Worm (Caenorhabditis elegans): ENCODE measurements around the gene ttr-13.

DNA sequence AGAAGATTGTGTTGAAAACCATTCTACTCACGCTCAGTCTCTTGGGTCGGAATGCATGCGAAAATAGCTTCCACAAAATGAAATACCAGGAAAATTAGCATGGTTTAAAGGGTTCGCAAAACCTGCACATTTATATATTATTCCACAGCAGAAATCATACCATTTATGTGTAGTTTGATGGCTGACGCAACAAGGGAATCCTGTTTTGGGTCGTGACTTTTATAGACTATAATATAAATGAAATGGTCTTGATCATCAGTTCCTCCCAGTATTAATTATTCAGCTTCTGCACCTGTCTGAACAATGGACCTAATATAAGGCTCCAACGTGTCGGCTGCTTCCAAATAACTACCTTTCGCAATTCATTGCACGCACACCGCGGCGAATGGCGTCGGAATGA, 13.7 kb downstream of the ttr-13 start, which contains the start of gene F46B3.8:
- TF ChIP-seq elt-3 (tag; optimal IDR thresholded peaks at IDR 0.05) (no peak), ZK546.5 (tag; optimal IDR thresholded peaks at IDR 0.05) (no peak)
